Fruit fly (Drosophila melanogaster) whole organism, embryonic: ENCODE measurements around the gene pnt.
A peak's percentile ranks its signal among the peaks of the same experiment; 100 is the strongest.

Experiments used
- Antp ChIP-seq: fragments of 200-800 bp; sonication (Bioruptor generic); optimal IDR thresholded peaks from 3 replicates; lab custom pipeline; 2016; ENCODE audit warnings: missing biosample characterization, missing genetic modification characterization
- Atf-2 ChIP-seq: fragments of 200-800 bp; sonication (Bioruptor generic); optimal IDR thresholded peaks from 2 replicates; lab custom pipeline; 2016; ENCODE audit warnings: missing biosample characterization, missing genetic modification characterization
- BtbVII ChIP-seq: fragments of 200-800 bp; sonication (Bioruptor generic); optimal IDR thresholded peaks from 3 replicates; lab custom pipeline; 2017; ENCODE audit warnings: missing biosample characterization, mild to moderate bottlenecking, missing genetic modification characterization
- CG10366 ChIP-seq: fragments of 200-800 bp; sonication (Bioruptor generic); IDR thresholded peaks from 2 replicates; pipeline ENCODE4 v1.3.6; 2022; ENCODE audit warnings: missing biosample characterization, missing genetic modification characterization
- CG12104 ChIP-seq: fragments of 200-800 bp; sonication (Bioruptor generic); optimal IDR thresholded peaks from 3 replicates; lab custom pipeline; 2016; ENCODE audit warnings: missing biosample characterization, missing genetic modification characterization
- CG12391 ChIP-seq: fragments of 200-800 bp; sonication (Bioruptor generic); optimal IDR thresholded peaks from 3 replicates; lab custom pipeline; 2018; ENCODE audit warnings: missing biosample characterization, mild to moderate bottlenecking, missing genetic modification characterization, moderate library complexity
- CG14014 ChIP-seq: fragments of 200-800 bp; sonication (Bioruptor generic); IDR thresholded peaks from 2 replicates; pipeline ENCODE4 v1.3.6; 2022; ENCODE audit warnings: missing biosample characterization, missing genetic modification characterization
- CG15011 ChIP-seq: fragments of 200-800 bp; sonication (Bioruptor generic); optimal IDR thresholded peaks from 3 replicates; lab custom pipeline; 2018; ENCODE audit warnings: missing biosample characterization, mild to moderate bottlenecking, missing genetic modification characterization
- CG16815 ChIP-seq: fragments of 200-800 bp; sonication (Bioruptor generic); optimal IDR thresholded peaks from 3 replicates; lab custom pipeline; 2017; ENCODE audit warnings: missing biosample characterization, mild to moderate bottlenecking, missing genetic modification characterization
- CG1792 ChIP-seq: fragments of 200-800 bp; sonication (Bioruptor generic); optimal IDR thresholded peaks from 2 replicates; lab custom pipeline; 2016; ENCODE audit warnings: missing biosample characterization, missing genetic modification characterization
- CG34224 ChIP-seq: fragments of 200-800 bp; sonication (Bioruptor generic); IDR thresholded peaks from 3 replicates; pipeline ENCODE4 v1.3.6; 2022; ENCODE audit warnings: missing biosample characterization, missing genetic modification characterization; ENCODE audit not compliant: partially characterized antibody
- CG7839 ChIP-seq: fragments of 200-800 bp; sonication (Bioruptor generic); optimal IDR thresholded peaks from 3 replicates; lab custom pipeline; 2018; ENCODE audit warnings: missing biosample characterization, mild to moderate bottlenecking, missing genetic modification characterization, moderate library complexity
- CG8765 ChIP-seq: fragments of 200-800 bp; sonication (Bioruptor generic); IDR thresholded peaks from 2 replicates; pipeline ENCODE4 v1.3.6; 2022; ENCODE audit warnings: missing biosample characterization, missing genetic modification characterization
- Dad ChIP-seq: fragments of 200-800 bp; sonication (Bioruptor generic); optimal IDR thresholded peaks from 3 replicates; lab custom pipeline; 2016; ENCODE audit warnings: missing biosample characterization, missing genetic modification characterization
- Doc3 ChIP-seq: fragments of 200-800 bp; sonication (Bioruptor generic); IDR thresholded peaks from 3 replicates; pipeline ENCODE4 v1.3.6; 2022; ENCODE audit warnings: missing biosample characterization, missing genetic modification characterization; ENCODE audit not compliant: partially characterized antibody
- Dref ChIP-seq: fragments of 200-800 bp; sonication (Bioruptor generic); IDR thresholded peaks from 2 replicates; pipeline ENCODE4 v1.3.6; 2022; ENCODE audit warnings: missing biosample characterization, missing genetic modification characterization
- Ets97D ChIP-seq: fragments of 200-800 bp; sonication (Bioruptor generic); optimal IDR thresholded peaks from 3 replicates; lab custom pipeline; 2016; ENCODE audit warnings: missing biosample characterization, missing genetic modification characterization
- Gug ChIP-seq: fragments of 200-800 bp; sonication (Bioruptor generic); IDR thresholded peaks from 4 replicates; pipeline ENCODE4 v1.3.6; 2022; ENCODE audit warnings: missing biosample characterization, missing genetic modification characterization
- HLHmδ ChIP-seq: fragments of 200-800 bp; sonication (Bioruptor generic); optimal IDR thresholded peaks from 2 replicates; lab custom pipeline; 2018; ENCODE audit warnings: missing biosample characterization, mild to moderate bottlenecking, missing genetic modification characterization, moderate library complexity
- HmgD ChIP-seq: fragments of 200-800 bp; sonication (Bioruptor generic); optimal IDR thresholded peaks from 3 replicates; lab custom pipeline; 2016; ENCODE audit warnings: missing biosample characterization, missing genetic modification characterization
- Hr3 ChIP-seq: fragments of 200-800 bp; sonication (Bioruptor generic); optimal IDR thresholded peaks from 3 replicates; lab custom pipeline; 2016; ENCODE audit warnings: missing biosample characterization, missing genetic modification characterization
- Hr39 ChIP-seq: fragments of >200 bp; optimal IDR thresholded peaks from 2 replicates; lab custom pipeline; 2017
- Lhr ChIP-seq: fragments of 200-800 bp; sonication (Bioruptor generic); optimal IDR thresholded peaks from 3 replicates; lab custom pipeline; 2017; ENCODE audit warnings: mild to moderate bottlenecking, missing biosample characterization, missing genetic modification reagents, missing genetic modification characterization
- MTF-1 ChIP-seq: fragments of 200-800 bp; sonication (Bioruptor generic); optimal IDR thresholded peaks from 2 replicates; lab custom pipeline; 2018; ENCODE audit warnings: missing biosample characterization, mild to moderate bottlenecking, missing genetic modification characterization, borderline replicate concordance
- Med ChIP-seq: fragments of 200-800 bp; sonication (Bioruptor generic); peaks from one replicate; lab custom pipeline; 2016; ENCODE audit warnings: missing biosample characterization, missing genetic modification characterization, mild to moderate bottlenecking, inconsistent platforms, moderate library complexity
- Sry-δ ChIP-seq: fragments of 200-800 bp; sonication (Bioruptor generic); optimal IDR thresholded peaks from 2 replicates; lab custom pipeline; 2016; ENCODE audit warnings: missing biosample characterization, missing genetic modification characterization
- ac ChIP-seq: fragments of 200-800 bp; sonication (Bioruptor generic); optimal IDR thresholded peaks from 3 replicates; lab custom pipeline; 2017; ENCODE audit warnings: missing biosample characterization, mild to moderate bottlenecking, missing genetic modification characterization
- al ChIP-seq: fragments of 200-800 bp; sonication (Bioruptor generic); IDR thresholded peaks from 2 replicates; pipeline ENCODE4 v1.3.6; 2022; ENCODE audit warnings: missing biosample characterization, missing genetic modification characterization
- aop ChIP-seq: fragments of 200-800 bp; sonication (Bioruptor generic); IDR thresholded peaks from 2 replicates; pipeline ENCODE4 v1.3.6; 2022; ENCODE audit warnings: missing biosample characterization, missing genetic modification characterization
- ap ChIP-seq: fragments of 200-800 bp; sonication (Bioruptor generic); IDR thresholded peaks from 2 replicates; pipeline ENCODE4 v1.3.6; 2022; ENCODE audit warnings: missing biosample characterization, missing genetic modification characterization
- az2 ChIP-seq: fragments of 200-800 bp; sonication (Bioruptor generic); optimal IDR thresholded peaks from 3 replicates; lab custom pipeline; 2016; ENCODE audit warnings: missing biosample characterization, missing genetic modification characterization
- bab2 ChIP-seq: fragments of 200-800 bp; sonication (Bioruptor generic); optimal IDR thresholded peaks from 2 replicates; lab custom pipeline; 2016; ENCODE audit warnings: missing biosample characterization, missing genetic modification characterization
- btn ChIP-seq: fragments of 200-800 bp; sonication (Bioruptor generic); optimal IDR thresholded peaks from 2 replicates; lab custom pipeline; 2016; ENCODE audit warnings: missing biosample characterization, missing genetic modification characterization
- cato ChIP-seq: fragments of 200-800 bp; sonication (Bioruptor generic); optimal IDR thresholded peaks from 2 replicates; lab custom pipeline; 2016; ENCODE audit warnings: missing biosample characterization, missing genetic modification characterization, borderline replicate concordance
- chif ChIP-seq, 2 experiments: fragments of 200-800 bp; sonication (Bioruptor generic); optimal IDR thresholded peaks; 3 replicates each; lab custom pipeline; 2016; ENCODE audit warnings: missing biosample characterization in 2 of 2, missing genetic modification characterization in 2 of 2
- chinmo ChIP-seq: fragments of 200-800 bp; sonication (Bioruptor generic); IDR thresholded peaks from 4 replicates; pipeline ENCODE4 v1.3.6; 2022; ENCODE audit warnings: missing biosample characterization, missing genetic modification characterization; ENCODE audit not compliant: partially characterized antibody
- disco-r ChIP-seq: fragments of 200-800 bp; sonication (Bioruptor generic); optimal IDR thresholded peaks from 2 replicates; lab custom pipeline; 2016; ENCODE audit warnings: missing biosample characterization, missing genetic modification characterization
- esg ChIP-seq: fragments of 200-800 bp; sonication (Bioruptor generic); conservative IDR thresholded peaks from 2 replicates; pipeline ENCODE4 v1.3.6; 2022; ENCODE audit warnings: missing biosample characterization, missing genetic modification characterization
- grn ChIP-seq: fragments of 200-800 bp; sonication (Bioruptor generic); optimal IDR thresholded peaks from 3 replicates; lab custom pipeline; 2017; ENCODE audit warnings: missing biosample characterization, missing genetic modification characterization
- hbn ChIP-seq: fragments of 200-800 bp; sonication (Bioruptor generic); IDR thresholded peaks from 2 replicates; pipeline ENCODE4 v1.3.6; 2022; ENCODE audit warnings: missing biosample characterization, missing genetic modification characterization; ENCODE audit not compliant: partially characterized antibody
- insv ChIP-seq, 2 experiments: fragments of 200-800 bp; sonication (Bioruptor generic); optimal IDR thresholded peaks; 3 replicates each; lab custom pipeline; 2016 to 2018; ENCODE audit warnings: missing biosample characterization in 2 of 2, missing genetic modification characterization in 2 of 2
- jing ChIP-seq: fragments of 200-800 bp; sonication (Bioruptor generic); optimal IDR thresholded peaks from 2 replicates; lab custom pipeline; 2018; ENCODE audit warnings: missing biosample characterization, mild to moderate bottlenecking, missing genetic modification characterization
- lbe ChIP-seq: fragments of 200-800 bp; sonication (Bioruptor generic); optimal IDR thresholded peaks from 2 replicates; lab custom pipeline; 2016; ENCODE audit warnings: missing biosample characterization, mild to moderate bottlenecking, missing genetic modification characterization
- maf-S ChIP-seq: fragments of 200-800 bp; sonication (Bioruptor generic); optimal IDR thresholded peaks from 2 replicates; lab custom pipeline; 2016; ENCODE audit warnings: missing biosample characterization, missing genetic modification characterization
- psq ChIP-seq: fragments of 200-800 bp; sonication (Bioruptor generic); optimal IDR thresholded peaks from 2 replicates; lab custom pipeline; 2017; ENCODE audit warnings: missing biosample characterization, missing genetic modification characterization
- sc ChIP-seq, 3 experiments: fragments of >200 bp in 2 of 3; fragments of 200-800 bp in 1 of 3; sonication (Bioruptor generic) in 1 of 3; optimal IDR thresholded peaks; 2 replicates in 2 of 3; 3 replicates in 1 of 3; lab custom pipeline; 2017; ENCODE audit warnings: mild to moderate bottlenecking in 1 of 3, missing biosample characterization in 1 of 3, missing genetic modification characterization in 1 of 3, missing genetic modification reagents in 1 of 3
- tin ChIP-seq: fragments of 200-800 bp; sonication (Bioruptor generic); optimal IDR thresholded peaks from 3 replicates; lab custom pipeline; 2016; ENCODE audit warnings: missing biosample characterization, missing genetic modification characterization
- tio ChIP-seq: fragments of 200-800 bp; sonication (Bioruptor generic); optimal IDR thresholded peaks from 2 replicates; lab custom pipeline; 2017; ENCODE audit warnings: missing biosample characterization, missing genetic modification characterization, inconsistent platforms
- toy ChIP-seq: fragments of 200-800 bp; sonication (Bioruptor generic); IDR thresholded peaks from 2 replicates; pipeline ENCODE4 v1.3.6; 2022; ENCODE audit warnings: missing biosample characterization, missing genetic modification characterization
- ttk ChIP-seq: fragments of 200-800 bp; sonication (Bioruptor generic); IDR thresholded peaks from 2 replicates; pipeline ENCODE4 v2.1.2; 2022; ENCODE audit warnings: missing biosample characterization, missing genetic modification characterization
- vfl ChIP-seq: fragments of 200-800 bp; sonication (Bioruptor generic); optimal IDR thresholded peaks from 2 replicates; lab custom pipeline; 2016; ENCODE audit warnings: missing biosample characterization, missing genetic modification characterization

pnt gene

dm6 chr3R:23257986-23258427 is 88.0 kb downstream of the pnt start, which contains the start of the genes wda and Pex11c (continued):
- TF ChIP-seq BtbVII (GFP tag; lab: Kevin White, UChicago) (peak; percentile 17), aop (GFP tag; lab: Robert Waterston, UW) (no peak), al (GFP tag; lab: Robert Waterston, UW) (peak; percentile 85), maf-S (GFP tag; lab: Kevin White, UChicago) (no peak), CG15011 (GFP tag; lab: Kevin White, UChicago) (no peak), sc (optimal IDR thresholded peaks at IDR 0.05; lab: Kevin White, UChicago) (no peak), sc (GFP tag; optimal IDR thresholded peaks at IDR 0.05; lab: Kevin White, UChicago) (peak; percentile 82), Lhr (GFP tag; lab: Kevin White, UChicago) (peak; percentile 35), insv (GFP tag; optimal IDR thresholded peaks at IDR 0.05; lab: Kevin White, UChicago) (peak in 1 of 2 experiments; percentile 52), CG14014 (peak; percentile 82), Sry-δ (GFP tag; lab: Kevin White, UChicago) (peak; percentile 71), HLHmδ (GFP tag; lab: Kevin White, UChicago) (no peak), Gug (no peak), ap (GFP tag; lab: Robert Waterston, UW) (peak; percentile 73; the same call in 1 of the 2 replicates), CG1792 (GFP tag; lab: Kevin White, UChicago) (no peak), CG8765 (GFP tag; lab: Robert Waterston, UW) (peak; percentile 65), tin (peak; percentile 65), Hr39 (no peak), Dad (GFP tag; lab: Kevin White, UChicago) (no peak), CG12104 (GFP tag; lab: Kevin White, UChicago) (peak; percentile 70), CG16815 (GFP tag; lab: Kevin White, UChicago) (peak; percentile 72), MTF-1 (no peak), HmgD (GFP tag; lab: Kevin White, UChicago) (no peak), CG7839 (tag; lab: Kevin White, UChicago) (peak; percentile 89), toy (GFP tag; lab: Robert Waterston, UW) (peak; percentile 37; the same call in 1 of the 2 replicates), Hr3 (peak; percentile 91), esg (peak; percentile 87), jing (GFP tag; lab: Kevin White, UChicago) (peak; percentile 9), Ets97D (no peak), chinmo (GFP tag; lab: Robert Waterston, UW) (no peak), btn (GFP tag; lab: Kevin White, UChicago) (no peak), CG34224 (GFP tag; lab: Robert Waterston, UW) (peak; percentile 60), bab2 (GFP tag; lab: Kevin White, UChicago) (no peak), ttk (no peak; the same call in 1 of the 2 replicates), Med (GFP tag; lab: Kevin White, UChicago) (peak; percentile 79), Antp (no peak), tio (peak; percentile 65), Dref (peak; percentile 79), az2 (peak; percentile 88), vfl (GFP tag; lab: Kevin White, UChicago) (no peak), lbe (GFP tag; lab: Kevin White, UChicago) (peak; percentile 85), cato (GFP tag; lab: Kevin White, UChicago) (peak; percentile 77), Doc3 (peak; percentile 66; the same call in 1 of the 3 replicates), CG12391 (tag; lab: Kevin White, UChicago) (peak; percentile 98), psq (GFP tag; lab: Kevin White, UChicago) (peak; percentile 61), disco-r (GFP tag; lab: Kevin White, UChicago) (no peak), Atf-2 (GFP tag; lab: Kevin White, UChicago) (peak; percentile 12), CG10366 (GFP tag; lab: Robert Waterston, UW) (peak; percentile 86), grn (no peak), hbn (peak; percentile 54), chif (GFP tag; optimal IDR thresholded peaks at IDR 0.05; lab: Kevin White, UChicago) (peak in 1 of 2 experiments; percentile 47), ac (GFP tag; lab: Kevin White, UChicago) (peak; percentile 39)
